Worm (Caenorhabditis elegans): Measurements from ENCODE around the gene F28A12.3.

Gene F28A12.3

ce11 chrV:8661241-8661954 lies 20.2 kb upstream of the F28A12.3 start:
- TF ChIP-seq unc-130 (tag; optimal IDR thresholded peaks at IDR 0.05) = peak; percentile 11
- TF ChIP-seq egl-27 (tag; optimal IDR thresholded peaks at IDR 0.05) = no peak
- peak; percentile 28 for TF ChIP-seq nhr-90 (tag; optimal IDR thresholded peaks at IDR 0.05; ENCODE audit: poor library complexity)
- no peak for TF ChIP-seq efl-1 (optimal IDR thresholded peaks at IDR 0.05)
- peak in 1 of 2 experiments; percentile 89 for TF ChIP-seq efl-1 (GFP tag; optimal IDR thresholded peaks at IDR 0.05 in 1 of 2)
- 0 out of 2 replicates have a peak, but pooled peaks have one; percentile 14 for TF ChIP-seq nhr-19 (GFP tag; conservative IDR thresholded peaks at IDR 0.05)
- TF ChIP-seq nhr-20 (tag; optimal IDR thresholded peaks at IDR 0.05) = peak; percentile 51
- peak in 1 of 2 experiments; percentile 17 for TF ChIP-seq lsy-2 (tag; optimal IDR thresholded peaks at IDR 0.05)
- TF ChIP-seq blmp-1 (tag; optimal IDR thresholded peaks at IDR 0.05) = peak; percentile 93
- TF ChIP-seq swsn-7 (tag; optimal IDR thresholded peaks at IDR 0.05) = no peak
- peak; percentile 19 for TF ChIP-seq mep-1 (tag; optimal IDR thresholded peaks at IDR 0.05)
- peak in 1 of 2 experiments; percentile 21 for TF ChIP-seq mdl-1 (tag; optimal IDR thresholded peaks at IDR 0.05)
- TF ChIP-seq elt-2 (tag; optimal IDR thresholded peaks at IDR 0.05) = peak; percentile 91
- TF ChIP-seq jun-1 (tag; optimal IDR thresholded peaks at IDR 0.05) = peak; percentile 23
- no peak for TF ChIP-seq fkh-8 (tag; optimal IDR thresholded peaks at IDR 0.05)
- TF ChIP-seq snu-23 (GFP tag; optimal IDR thresholded peaks at IDR 0.05) = peak; percentile 54
- TF ChIP-seq nhr-84 (tag; optimal IDR thresholded peaks at IDR 0.05) = no peak
- no peak for TF ChIP-seq dpl-1 (GFP tag; optimal IDR thresholded peaks at IDR 0.05)
- peak; percentile 66 for TF ChIP-seq irx-1 (tag; optimal IDR thresholded peaks at IDR 0.05)
- no peak for TF ChIP-seq ceh-90 (tag; optimal IDR thresholded peaks at IDR 0.05)
- TF ChIP-seq elt-3 (tag; optimal IDR thresholded peaks at IDR 0.05) = peak in 3 of 6 experiments; percentile 24 to 61 (median 25)
- TF ChIP-seq fkh-10 (GFP tag; optimal IDR thresholded peaks at IDR 0.05) = no peak
- TF ChIP-seq nhr-76 (tag; optimal IDR thresholded peaks at IDR 0.05) = no peak
- peak; percentile 40 for TF ChIP-seq nhr-71 (tag; optimal IDR thresholded peaks at IDR 0.05)
- peak; percentile 22 for TF ChIP-seq rnt-1 (tag; optimal IDR thresholded peaks at IDR 0.05)
- TF ChIP-seq nhr-85 (tag) = peak; percentile 88
- TF ChIP-seq ceh-8 (GFP tag; optimal IDR thresholded peaks at IDR 0.05) = no peak
- peak; percentile 52 for TF ChIP-seq pqm-1 (tag; optimal IDR thresholded peaks at IDR 0.05)
- TF ChIP-seq lin-14 (GFP tag; optimal IDR thresholded peaks at IDR 0.05) = peak; percentile 67

ce11 chrV:8660475-8660874 lies 19.3 kb upstream of the F28A12.3 start:
- TF ChIP-seq rnt-1 (tag; optimal IDR thresholded peaks at IDR 0.05) (peak; percentile 22), blmp-1 (tag; optimal IDR thresholded peaks at IDR 0.05) (peak; percentile 73), ceh-90 (tag; optimal IDR thresholded peaks at IDR 0.05) (no peak), nhr-85 (tag) (peak; percentile 73), nhr-71 (tag; optimal IDR thresholded peaks at IDR 0.05) (peak; percentile 1), sup-37 (GFP tag; optimal IDR thresholded peaks at IDR 0.05) (no peak), lin-14 (GFP tag; optimal IDR thresholded peaks at IDR 0.05) (peak; percentile 41), efl-1 (optimal IDR thresholded peaks at IDR 0.05) (no peak), efl-1 (GFP tag; optimal IDR thresholded peaks at IDR 0.05 in 1 of 2) (peak in 1 of 2 experiments; percentile 82)

ce11 chrV:8658577-8659362 lies 17.6 kb upstream of the F28A12.3 start:
- peak; percentile 56 for TF ChIP-seq rnt-1 (tag; optimal IDR thresholded peaks at IDR 0.05)
- peak; percentile 43 for TF ChIP-seq snu-23 (GFP tag; optimal IDR thresholded peaks at IDR 0.05)
- peak; percentile 8 for TF ChIP-seq tbx-2 (tag; optimal IDR thresholded peaks at IDR 0.05)
- peak; percentile 36 for TF ChIP-seq nhr-20 (tag; optimal IDR thresholded peaks at IDR 0.05)
- peak; percentile 8 for TF ChIP-seq dsc-1 (tag; optimal IDR thresholded peaks at IDR 0.05)
- no peak for TF ChIP-seq nhr-90 (tag; optimal IDR thresholded peaks at IDR 0.05; ENCODE audit: poor library complexity)
- peak in 1 of 2 experiments; percentile 56 for TF ChIP-seq mdl-1 (tag; optimal IDR thresholded peaks at IDR 0.05)
- peak; percentile 56 for TF ChIP-seq blmp-1 (tag; optimal IDR thresholded peaks at IDR 0.05)
- peak; percentile 2 for TF ChIP-seq C16A3.4 (tag; optimal IDR thresholded peaks at IDR 0.05)
- no peak for TF ChIP-seq xbp-1 (tag; optimal IDR thresholded peaks at IDR 0.05)
- peak; percentile 15 for TF ChIP-seq unc-130 (tag; optimal IDR thresholded peaks at IDR 0.05)
- TF ChIP-seq nhr-71 (tag; optimal IDR thresholded peaks at IDR 0.05) = peak; percentile 60
- no peak for TF ChIP-seq unc-62 (GFP tag; optimal IDR thresholded peaks at IDR 0.05)
- peak; percentile 7 for TF ChIP-seq ztf-4 (tag; optimal IDR thresholded peaks at IDR 0.05)
- TF ChIP-seq vab-15 (tag; optimal IDR thresholded peaks at IDR 0.05) = no peak
- no peak for TF ChIP-seq ceh-82 (tag; optimal IDR thresholded peaks at IDR 0.05)
- peak in 1 of 2 experiments; percentile 52 for TF ChIP-seq lsy-2 (tag; optimal IDR thresholded peaks at IDR 0.05)
- TF ChIP-seq pag-3 (tag; optimal IDR thresholded peaks at IDR 0.05; ENCODE audit: borderline replicate concordance, insufficient read depth) = peak; percentile 91
- TF ChIP-seq lin-14 (GFP tag; optimal IDR thresholded peaks at IDR 0.05) = peak; percentile 77
- TF ChIP-seq sup-37 (GFP tag; optimal IDR thresholded peaks at IDR 0.05) = peak; percentile 13
- TF ChIP-seq fkh-4 (tag; optimal IDR thresholded peaks at IDR 0.05; ENCODE audit: borderline replicate concordance) = no peak
- no peak for TF ChIP-seq efl-1 (optimal IDR thresholded peaks at IDR 0.05)
- peak in 1 of 2 experiments; percentile 77 for TF ChIP-seq efl-1 (GFP tag; optimal IDR thresholded peaks at IDR 0.05 in 1 of 2)
- no peak for TF ChIP-seq ets-5 (GFP tag; IDR thresholded peaks at IDR 0.05)
